Worm (Caenorhabditis elegans): Measurements from ENCODE around the gene ruvb-1.

ce11 chrV:9937435-9937834 lies 43.2 kb downstream of the ruvb-1 start, which contains the start of gene srj-33:
- TF ChIP-seq mep-1 (tag; optimal IDR thresholded peaks at IDR 0.05) (no peak), nhr-77 (tag; optimal IDR thresholded peaks at IDR 0.05) (no peak), aly-2 (tag; optimal IDR thresholded peaks at IDR 0.05) (no peak), lin-13 (GFP tag; optimal IDR thresholded peaks at IDR 0.05) (no peak)

Data from whole organism, L4 larva.